Worm (Caenorhabditis elegans): Measurements from ENCODE around the gene tdc-1.

DNA sequence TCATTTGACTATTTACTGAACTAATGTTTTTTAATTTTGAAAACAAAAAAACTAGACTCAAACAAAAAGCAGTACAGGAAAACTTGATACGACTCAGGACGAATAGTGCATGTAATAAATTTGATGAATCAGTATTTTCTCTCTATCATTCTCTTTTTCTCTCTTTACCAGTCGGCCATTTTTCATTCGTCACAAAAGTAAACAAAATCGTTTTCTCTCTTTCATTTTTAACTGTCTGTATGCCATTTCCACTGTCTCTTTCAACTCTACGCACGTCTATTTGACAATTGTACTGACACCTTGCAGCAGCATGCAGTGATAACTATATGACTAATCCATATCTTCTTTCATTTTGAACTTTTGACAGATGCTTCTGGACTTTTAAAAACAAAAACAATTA lies 21.7 kb upstream of the tdc-1 start, which contains the start of the genes F35C11.2 and F35C11.4:
- TF ChIP-seq mep-1 (tag; optimal IDR thresholded peaks at IDR 0.05) (no peak), mab-5 (tag; optimal IDR thresholded peaks at IDR 0.05) (no peak), unc-62 (GFP tag; optimal IDR thresholded peaks at IDR 0.05) (no peak), elt-3 (tag; optimal IDR thresholded peaks at IDR 0.05) (no peak), nhr-12 (tag; optimal IDR thresholded peaks at IDR 0.05) (no peak), elt-1 (tag; optimal IDR thresholded peaks at IDR 0.05; ENCODE audit: borderline replicate concordance, insufficient read depth) (no peak), nhr-28 (tag; optimal IDR thresholded peaks at IDR 0.05) (no peak), snpc-4 (tag; optimal IDR thresholded peaks at IDR 0.05) (no peak), ces-1 (GFP tag; optimal IDR thresholded peaks at IDR 0.05) (no peak), blmp-1 (tag; optimal IDR thresholded peaks at IDR 0.05) (no peak), sptf-1 (tag; optimal IDR thresholded peaks at IDR 0.05) (no peak), lsy-2 (tag; optimal IDR thresholded peaks at IDR 0.05) (no peak)

Measured in whole organism, mixed stage, embryonic.